Worm (Caenorhabditis elegans) whole organism, L1 larva: ENCODE data around the gene C36B7.4.

Source experiments
- alr-1 ChIP-seq: fragments of 200-800 bp; sonication (Bioruptor generic); optimal IDR thresholded peaks from 2 replicates; lab custom pipeline; 2018; ENCODE audit warnings: borderline replicate concordance, mild to moderate bottlenecking, missing genetic modification characterization, missing compliant biosample characterization
- blmp-1 ChIP-seq: fragments of 150-350 bp; optimal IDR thresholded peaks from 2 replicates; lab custom pipeline; 2014; ENCODE audit warnings: missing biosample characterization, missing genetic modification characterization
- efl-1 ChIP-seq, 4 experiments: fragments of 150-350 bp; optimal IDR thresholded peaks in 3 of 4; peaks in 1 of 4; 1 replicate in 1 of 4; 2 replicates in 3 of 4; lab custom pipeline; 2014; ENCODE audit warnings: missing biosample characterization in 2 of 4, missing genetic modification characterization in 2 of 4, missing genetic modification reagents in 2 of 4
- jun-1 ChIP-seq: fragments of 150-350 bp; optimal IDR thresholded peaks from 2 replicates; lab custom pipeline; 2014; ENCODE audit warnings: missing biosample characterization, missing genetic modification reagents, missing genetic modification characterization
- lsy-2 ChIP-seq, 2 experiments: fragments of 150-350 bp; optimal IDR thresholded peaks; 2 replicates each; lab custom pipeline; 2014; ENCODE audit warnings: missing biosample characterization in 2 of 2, missing genetic modification characterization in 2 of 2
- nhr-11 ChIP-seq: fragments of 150-350 bp; optimal IDR thresholded peaks from 2 replicates; lab custom pipeline; 2014; ENCODE audit warnings: missing biosample characterization, missing genetic modification characterization
- nhr-237 ChIP-seq: fragments of 150-350 bp; optimal IDR thresholded peaks from 2 replicates; lab custom pipeline; 2014; ENCODE audit warnings: missing biosample characterization, missing genetic modification characterization
- pag-3 ChIP-seq: sonication (generic microtip); optimal IDR thresholded peaks from 2 replicates; lab custom pipeline; 2017; ENCODE audit warnings: missing genetic modification characterization, mild to moderate bottlenecking, missing compliant biosample characterization, antibody characterized with exemption, borderline replicate concordance; ENCODE audit not compliant: insufficient read depth
- snpc-4 ChIP-seq: fragments of 150-350 bp; optimal IDR thresholded peaks from 2 replicates; lab custom pipeline; 2014; ENCODE audit warnings: missing biosample characterization, missing genetic modification characterization
- unc-130 ChIP-seq: fragments of 150-350 bp; optimal IDR thresholded peaks from 2 replicates; lab custom pipeline; 2017; ENCODE audit warnings: missing biosample characterization, missing genetic modification characterization, inconsistent platforms
- ztf-4 ChIP-seq: fragments of 150-350 bp; optimal IDR thresholded peaks from 2 replicates; lab custom pipeline; 2014; ENCODE audit warnings: missing biosample characterization, missing genetic modification characterization

- TF ChIP-seq jun-1 (no peak), unc-130 (tag; lab: Kevin White, UChicago) (no peak), ztf-4 (no peak), snpc-4 (tag; lab: Kevin White, UChicago) (no peak), nhr-237 (no peak), pag-3 (tag; lab: Kevin White, UChicago) (no peak), lsy-2 (tag; optimal IDR thresholded peaks at IDR 0.05; lab: Kevin White, UChicago) (no peak), alr-1 (tag; lab: Kevin White, UChicago) (no peak), nhr-11 (tag; lab: Kevin White, UChicago) (no peak), blmp-1 (tag; lab: Kevin White, UChicago) (no peak), efl-1 (optimal IDR thresholded peaks at IDR 0.05; lab: Kevin White, UChicago) (no peak), efl-1 (GFP tag; optimal IDR thresholded peaks at IDR 0.05 in 1 of 2; lab: Kevin White, UChicago) (no peak)
Observed at ce11 chrX:7106103-7106502, 20.3 kb upstream of the C36B7.4 start, which contains the start of gene C36B7.2.
